Fruit fly (Drosophila melanogaster) whole organism, adult: ENCODE measurements around the gene ATPsynGL.

Experiments used
- CG12768 ChIP-seq: fragments of 200-800 bp; sonication (Bioruptor generic); optimal IDR thresholded peaks from 2 replicates; lab custom pipeline; 2017; ENCODE audit warnings: missing biosample characterization, missing genetic modification characterization, mild to moderate bottlenecking, moderate library complexity, missing genetic modification reagents
- CG14711 ChIP-seq: fragments of 200-800 bp; sonication (Bioruptor generic); optimal IDR thresholded peaks from 2 replicates; lab custom pipeline; 2018; ENCODE audit warnings: missing biosample characterization, mild to moderate bottlenecking, missing genetic modification characterization, moderate library complexity
- CG5204 ChIP-seq: fragments of 200-800 bp; sonication (Bioruptor generic); optimal IDR thresholded peaks from 2 replicates; lab custom pipeline; 2016; ENCODE audit warnings: missing biosample characterization, missing genetic modification characterization
- CG7101 ChIP-seq: fragments of 200-800 bp; sonication (Bioruptor generic); optimal IDR thresholded peaks from 2 replicates; lab custom pipeline; 2018; ENCODE audit warnings: missing biosample characterization, mild to moderate bottlenecking, missing genetic modification characterization, moderate library complexity
- Crg-1 ChIP-seq: fragments of 200-800 bp; sonication (Bioruptor generic); optimal IDR thresholded peaks from 2 replicates; lab custom pipeline; 2016; ENCODE audit warnings: missing biosample characterization, missing genetic modification characterization
- cic ChIP-seq: fragments of 200-800 bp; sonication (Bioruptor generic); optimal IDR thresholded peaks from 2 replicates; lab custom pipeline; 2017; ENCODE audit warnings: missing biosample characterization, mild to moderate bottlenecking, missing genetic modification characterization, moderate library complexity
- kay ChIP-seq: fragments of 200-800 bp; sonication (Bioruptor generic); peaks from one replicate; lab custom pipeline; 2016; ENCODE audit warnings: missing biosample characterization, missing genetic modification characterization, borderline replicate concordance
- pad ChIP-seq: fragments of 200-800 bp; sonication (Bioruptor generic); optimal IDR thresholded peaks from 3 replicates; lab custom pipeline; 2017; ENCODE audit warnings: missing biosample characterization, missing genetic modification characterization, mild to moderate bottlenecking, moderate library complexity, missing genetic modification reagents
- tj ChIP-seq: fragments of 200-800 bp; sonication (Bioruptor generic); optimal IDR thresholded peaks from 3 replicates; lab custom pipeline; 2017; ENCODE audit warnings: missing biosample characterization, mild to moderate bottlenecking, missing genetic modification characterization, moderate library complexity

DNA sequence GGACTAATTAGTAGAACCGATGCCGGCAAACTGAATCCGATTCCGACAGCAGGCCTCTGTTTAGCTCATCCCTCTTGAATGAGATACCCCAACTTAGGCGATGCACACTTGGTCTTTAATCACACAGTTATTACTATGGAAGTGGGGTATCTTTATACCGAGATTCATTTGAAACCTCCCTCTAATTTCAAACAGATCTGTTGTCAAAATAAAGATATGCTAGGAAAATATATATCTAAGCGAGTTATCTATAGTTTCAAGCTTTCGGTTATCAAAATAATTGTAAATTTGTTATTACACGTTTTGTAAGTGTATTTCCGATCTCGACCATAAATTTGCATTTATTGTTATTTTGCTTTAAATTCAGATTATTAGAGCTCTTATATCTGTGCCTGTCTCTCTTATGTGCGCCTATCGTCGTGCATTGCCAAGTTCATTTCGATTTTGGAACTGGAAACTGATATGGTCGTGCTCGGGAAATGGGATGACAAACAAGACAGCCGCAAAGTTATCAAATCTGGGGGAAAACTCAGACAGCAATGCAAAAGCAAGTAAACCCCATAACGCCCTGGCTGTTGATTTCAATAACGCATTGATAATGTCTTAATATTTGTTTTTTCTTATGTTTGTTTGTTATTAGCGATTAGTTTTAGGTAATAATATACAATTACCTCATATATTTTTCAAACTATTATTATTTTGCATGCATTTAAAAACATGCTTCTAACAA lies 20.6 kb upstream of the ATPsynGL start, which contains the start of gene CG13795:
- no peak for TF ChIP-seq kay (GFP tag; lab: Kevin White, UChicago)
- TF ChIP-seq CG14711 (tag; lab: Kevin White, UChicago), result no peak
- TF ChIP-seq cic, result no peak
- no peak for TF ChIP-seq tj (GFP tag; lab: Kevin White, UChicago)
- no peak for TF ChIP-seq CG5204 (GFP tag; lab: Kevin White, UChicago)
- TF ChIP-seq pad (GFP tag; lab: Kevin White, UChicago), result peak; percentile 5
- no peak for TF ChIP-seq Crg-1 (GFP tag; lab: Kevin White, UChicago)
- peak; percentile 54 for TF ChIP-seq CG12768
- TF ChIP-seq CG7101 (tag; lab: Kevin White, UChicago), result peak; percentile 51
